Fruit fly (Drosophila melanogaster) whole organism, wandering third instar larva: Measurements from ENCODE around the gene Spn28B.

Source experiments
- Abd-B ChIP-seq: fragments of >200 bp; optimal IDR thresholded peaks from 2 replicates; lab custom pipeline; 2017; ENCODE audit warnings: missing biosample characterization, missing genetic modification characterization
- CG32264 ChIP-seq: fragments of 200-800 bp; sonication (Bioruptor generic); optimal IDR thresholded peaks from 2 replicates; lab custom pipeline; 2016; ENCODE audit warnings: missing biosample characterization, missing genetic modification characterization
- CG9705 ChIP-seq: fragments of 200-800 bp; sonication (Bioruptor generic); optimal IDR thresholded peaks from 2 replicates; lab custom pipeline; 2018; ENCODE audit warnings: missing biosample characterization, mild to moderate bottlenecking, missing genetic modification characterization
- CrebA ChIP-seq: fragments of 200-800 bp; sonication (Bioruptor generic); optimal IDR thresholded peaks from 2 replicates; lab custom pipeline; 2016; ENCODE audit warnings: missing biosample characterization, mild to moderate bottlenecking, missing genetic modification characterization, borderline replicate concordance
- Dfd ChIP-seq: fragments of >200 bp; optimal IDR thresholded peaks from 2 replicates; lab custom pipeline; 2017; ENCODE audit warnings: missing biosample characterization, missing genetic modification characterization
- HLH106 ChIP-seq: fragments of 200-800 bp; optimal IDR thresholded peaks from 3 replicates; lab custom pipeline; 2019; ENCODE audit warnings: missing biosample characterization, mild to moderate bottlenecking, missing genetic modification characterization, moderate library complexity
- Hnf4 ChIP-seq: fragments of 200-800 bp; sonication (Bioruptor generic); optimal IDR thresholded peaks from 2 replicates; lab custom pipeline; 2016; ENCODE audit warnings: missing biosample characterization, mild to moderate bottlenecking, missing genetic modification characterization
- Jra ChIP-seq: sonication (Bioruptor generic); optimal IDR thresholded peaks from 2 replicates; lab custom pipeline; 2016; ENCODE audit warnings: missing biosample characterization, missing genetic modification characterization
- Myc ChIP-seq: fragments of >200 bp; optimal IDR thresholded peaks from 2 replicates; lab custom pipeline; 2017
- N ChIP-seq: fragments of >200 bp; optimal IDR thresholded peaks from 2 replicates; lab custom pipeline; 2018; ENCODE audit warnings: missing biosample characterization, missing external identifiers, missing genetic modification characterization
- OdsH ChIP-seq: fragments of 200-800 bp; sonication (Bioruptor generic); optimal IDR thresholded peaks from 2 replicates; lab custom pipeline; 2016; ENCODE audit warnings: missing biosample characterization, mild to moderate bottlenecking, missing genetic modification characterization
- Rel ChIP-seq, 2 experiments: fragments of 200-800 bp; sonication (Bioruptor generic) in 1 of 2; optimal IDR thresholded peaks; 2 replicates in 1 of 2; 3 replicates in 1 of 2; lab custom pipeline; 2016 to 2019; ENCODE audit warnings: mild to moderate bottlenecking in 2 of 2, missing biosample characterization in 2 of 2, missing genetic modification characterization in 2 of 2, moderate library complexity in 1 of 2
- Sp1 ChIP-seq: fragments of 200-800 bp; sonication (Bioruptor generic); optimal IDR thresholded peaks from 3 replicates; lab custom pipeline; 2019; ENCODE audit warnings: missing biosample characterization, mild to moderate bottlenecking, missing genetic modification characterization, moderate library complexity
- Vsx2 ChIP-seq: fragments of 200-300, 225-300 bp; sonication (Bioruptor generic); optimal IDR thresholded peaks from 2 replicates; lab custom pipeline; 2018; ENCODE audit warnings: missing biosample characterization, missing genetic modification characterization; ENCODE audit not compliant: partially characterized antibody
- br ChIP-seq: fragments of 200-800 bp; sonication (Bioruptor generic); optimal IDR thresholded peaks from 2 replicates; lab custom pipeline; 2016; ENCODE audit warnings: missing biosample characterization, missing genetic modification characterization
- brk ChIP-seq: fragments of 200-800 bp; sonication (Bioruptor generic); optimal IDR thresholded peaks from 2 replicates; lab custom pipeline; 2016; ENCODE audit warnings: missing biosample characterization, mild to moderate bottlenecking, missing genetic modification characterization
- dl ChIP-seq, 2 experiments: fragments of 175-275, 200-275 bp in 1 of 2; fragments of 200-275 bp in 1 of 2; sonication (Bioruptor generic); optimal IDR thresholded peaks; lab custom pipeline; 2018; ENCODE audit warnings: mild to moderate bottlenecking in 2 of 2, missing biosample characterization in 2 of 2, missing genetic modification characterization in 2 of 2, moderate library complexity in 2 of 2; ENCODE audit not compliant: partially characterized antibody in 2 of 2, insufficient read depth in 1 of 2
- dsf ChIP-seq: sonication (Bioruptor generic); optimal IDR thresholded peaks from 2 replicates; lab custom pipeline; 2016; ENCODE audit warnings: missing biosample characterization, missing genetic modification characterization, borderline replicate concordance
- ey ChIP-seq: fragments of 200-800 bp; sonication (Bioruptor generic); optimal IDR thresholded peaks from 2 replicates; lab custom pipeline; 2016; ENCODE audit warnings: missing biosample characterization, missing genetic modification characterization
- foxo ChIP-seq, 2 experiments: fragments of 200-800 bp; sonication (Bioruptor generic); optimal IDR thresholded peaks; 2 replicates in 1 of 2; 3 replicates in 1 of 2; lab custom pipeline; 2016 to 2017; ENCODE audit warnings: missing biosample characterization in 2 of 2, missing genetic modification characterization in 2 of 2
- fru ChIP-seq: fragments of 200-800 bp; sonication (Bioruptor generic); optimal IDR thresholded peaks from 3 replicates; lab custom pipeline; 2016; ENCODE audit warnings: missing biosample characterization, mild to moderate bottlenecking, missing genetic modification characterization
- h ChIP-seq: fragments of 200-800 bp; sonication (Bioruptor generic); optimal IDR thresholded peaks from 3 replicates; lab custom pipeline; 2016; ENCODE audit warnings: missing biosample characterization, mild to moderate bottlenecking, missing genetic modification characterization
- jim ChIP-seq: fragments of 175-275, 200-325 bp; sonication (Bioruptor generic); optimal IDR thresholded peaks from 2 replicates; lab custom pipeline; 2016; ENCODE audit warnings: missing biosample characterization, mild to moderate bottlenecking, missing genetic modification characterization
- lola ChIP-seq: fragments of >200 bp; optimal IDR thresholded peaks from 2 replicates; lab custom pipeline; 2017; ENCODE audit warnings: missing biosample characterization, missing genetic modification characterization
- pan ChIP-seq: fragments of >200 bp; optimal IDR thresholded peaks from 2 replicates; lab custom pipeline; 2017
- psq ChIP-seq: fragments of 200-800 bp; sonication (Bioruptor generic); optimal IDR thresholded peaks from 3 replicates; lab custom pipeline; 2017; ENCODE audit warnings: missing biosample characterization, mild to moderate bottlenecking, missing genetic modification characterization, moderate library complexity
- rgr ChIP-seq: fragments of 200-800 bp; sonication (Bioruptor generic); optimal IDR thresholded peaks from 3 replicates; lab custom pipeline; 2016; ENCODE audit warnings: missing biosample characterization, mild to moderate bottlenecking, missing genetic modification characterization
- sage ChIP-seq: fragments of 200-800 bp; sonication (Bioruptor generic); optimal IDR thresholded peaks from 2 replicates; lab custom pipeline; 2016; ENCODE audit warnings: missing biosample characterization, mild to moderate bottlenecking, missing genetic modification characterization
- sv ChIP-seq: fragments of 200-800 bp; sonication (Bioruptor generic); optimal IDR thresholded peaks from 3 replicates; lab custom pipeline; 2016; ENCODE audit warnings: missing biosample characterization, missing genetic modification characterization
- tai ChIP-seq: sonication (Bioruptor generic); optimal IDR thresholded peaks from 2 replicates; lab custom pipeline; 2016; ENCODE audit warnings: missing biosample characterization, missing genetic modification characterization
- usp ChIP-seq: fragments of >200 bp; optimal IDR thresholded peaks from 2 replicates; lab custom pipeline; 2017; ENCODE audit warnings: missing biosample characterization, missing genetic modification characterization

Spn28B gene

DNA sequence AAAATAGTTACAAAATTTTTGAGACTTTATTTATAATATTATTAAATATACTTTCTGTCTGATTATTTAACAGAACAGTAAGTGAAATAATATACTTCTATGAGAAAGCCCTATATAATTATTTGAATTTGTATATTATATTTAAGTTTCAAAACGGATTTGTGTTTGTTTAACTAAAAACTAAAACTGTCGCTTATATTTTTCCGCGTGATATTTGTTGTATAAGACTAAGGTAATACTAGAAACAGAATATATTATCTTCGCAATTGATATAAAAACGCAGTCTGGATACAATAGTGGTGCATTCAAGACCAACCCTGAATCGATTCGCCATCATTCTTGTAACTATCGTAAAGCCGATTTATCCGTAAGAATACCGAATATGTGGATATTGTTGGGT lies 23.6 kb downstream of the Spn28B start, which contains the start of gene Cyp4d21:
TSS of gene Cyp4d21 (plus strand) at position 301 of the 400 bp plus-strand sequence.
- TF ChIP-seq dsf (GFP tag; lab: Kevin White, UChicago): no peak
- no peak for TF ChIP-seq Myc (lab: Kevin White, UChicago)
- no peak for TF ChIP-seq Jra (GFP tag; lab: Kevin White, UChicago)
- no peak for TF ChIP-seq h (GFP tag; lab: Kevin White, UChicago)
- TF ChIP-seq usp: no peak
- no peak for TF ChIP-seq jim (GFP tag; lab: Kevin White, UChicago)

DNA sequence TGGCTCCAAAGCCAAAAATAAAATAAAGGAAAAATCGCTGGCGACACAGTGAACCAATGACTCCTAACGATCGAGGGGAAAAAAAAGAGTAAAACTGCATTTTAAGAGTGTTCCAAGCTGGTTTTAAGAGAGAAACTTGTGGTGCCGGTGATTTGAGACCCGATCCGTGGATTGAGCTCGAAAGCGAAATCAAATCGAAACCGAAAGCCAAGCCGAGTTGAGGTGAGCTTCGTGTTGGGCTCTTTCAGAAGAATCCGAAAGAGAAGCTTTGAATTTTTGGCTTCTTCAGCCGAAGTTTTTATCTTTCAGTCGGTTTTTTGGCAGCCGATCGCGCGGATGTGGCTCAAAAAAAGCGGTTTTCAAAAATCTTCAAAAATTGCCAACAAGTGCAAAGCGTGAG lies 26.4 kb downstream of the Spn28B start, which contains the start of gene CG6739:
TSS of gene CG6739 (plus strand) at position 307 of the 400 bp plus-strand sequence.
- TF ChIP-seq psq: no peak
- TF ChIP-seq h (GFP tag; lab: Kevin White, UChicago): no peak
- TF ChIP-seq OdsH (GFP tag; lab: Kevin White, UChicago): no peak
- TF ChIP-seq Vsx2 (GFP tag; lab: Kevin White, UChicago): no peak
- TF ChIP-seq usp: no peak
- no peak for TF ChIP-seq br (GFP tag; lab: Kevin White, UChicago)
- no peak for TF ChIP-seq pan (lab: Kevin White, UChicago)
- no peak for TF ChIP-seq HLH106 (tag; lab: Kevin White, UChicago)
- TF ChIP-seq CG32264 (GFP tag; lab: Kevin White, UChicago): no peak
- no peak for TF ChIP-seq CG9705 (GFP tag; lab: Kevin White, UChicago)
- no peak for TF ChIP-seq lola (GFP tag; lab: Kevin White, UChicago)
- TF ChIP-seq CrebA (GFP tag; lab: Kevin White, UChicago): no peak
- no peak for TF ChIP-seq Myc (lab: Kevin White, UChicago)

DNA sequence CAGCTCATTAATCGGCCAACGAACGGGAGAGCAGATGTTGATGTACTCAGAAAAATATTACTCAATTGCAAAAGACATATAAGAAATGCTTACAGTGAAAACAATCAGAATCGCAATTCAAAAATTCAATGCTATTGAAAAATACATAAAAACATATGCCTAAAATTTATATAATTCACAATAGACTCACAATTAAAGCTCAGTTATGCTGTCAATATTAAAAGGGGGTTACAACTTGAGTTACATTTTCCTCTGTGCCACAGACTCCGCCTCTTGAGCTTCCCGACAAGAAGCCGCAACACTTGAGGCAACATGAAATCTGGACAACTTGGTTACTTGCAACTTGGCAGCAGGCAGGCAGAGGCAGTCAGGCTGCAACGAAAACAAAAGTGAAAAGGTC lies 29.9 kb downstream of the Spn28B start:
- peak; percentile 49 for TF ChIP-seq br (GFP tag; lab: Kevin White, UChicago)
- TF ChIP-seq dsf (GFP tag; lab: Kevin White, UChicago): no peak
- no peak for TF ChIP-seq Rel (GFP tag; optimal IDR thresholded peaks at IDR 0.05; lab: Kevin White, UChicago)
- no peak for TF ChIP-seq Rel (tag; optimal IDR thresholded peaks at IDR 0.05; lab: Kevin White, UChicago)
- no peak for TF ChIP-seq sage (GFP tag; lab: Kevin White, UChicago)
- TF ChIP-seq rgr: peak; percentile 15
- TF ChIP-seq Sp1 (GFP tag; lab: Kevin White, UChicago): peak; percentile 45
- peak; percentile 31 for TF ChIP-seq h (GFP tag; lab: Kevin White, UChicago)
- no peak for TF ChIP-seq Abd-B (GFP tag; lab: Kevin White, UChicago)
- no peak for TF ChIP-seq dl (GFP tag; optimal IDR thresholded peaks at IDR 0.05; lab: Kevin White, UChicago; ENCODE audit: insufficient read depth in 1 of 2, partially characterized antibody in 2 of 2)
- peak; percentile 47 for TF ChIP-seq HLH106 (tag; lab: Kevin White, UChicago)
- no peak for TF ChIP-seq brk (GFP tag; lab: Kevin White, UChicago)
- TF ChIP-seq CG32264 (GFP tag; lab: Kevin White, UChicago): no peak
- peak; percentile 43 for TF ChIP-seq Hnf4
- no peak for TF ChIP-seq Dfd (GFP tag; lab: Kevin White, UChicago)
- TF ChIP-seq foxo (GFP tag; optimal IDR thresholded peaks at IDR 0.05; lab: Kevin White, UChicago): peak in 1 of 2 experiments; percentile 57
- peak; percentile 48 for TF ChIP-seq OdsH (GFP tag; lab: Kevin White, UChicago)
- TF ChIP-seq tai (GFP tag; lab: Kevin White, UChicago): no peak
- TF ChIP-seq ey: peak; percentile 46
- peak; percentile 66 for TF ChIP-seq fru (GFP tag; lab: Kevin White, UChicago)
- no peak for TF ChIP-seq N (GFP tag; lab: Kevin White, UChicago)

DNA sequence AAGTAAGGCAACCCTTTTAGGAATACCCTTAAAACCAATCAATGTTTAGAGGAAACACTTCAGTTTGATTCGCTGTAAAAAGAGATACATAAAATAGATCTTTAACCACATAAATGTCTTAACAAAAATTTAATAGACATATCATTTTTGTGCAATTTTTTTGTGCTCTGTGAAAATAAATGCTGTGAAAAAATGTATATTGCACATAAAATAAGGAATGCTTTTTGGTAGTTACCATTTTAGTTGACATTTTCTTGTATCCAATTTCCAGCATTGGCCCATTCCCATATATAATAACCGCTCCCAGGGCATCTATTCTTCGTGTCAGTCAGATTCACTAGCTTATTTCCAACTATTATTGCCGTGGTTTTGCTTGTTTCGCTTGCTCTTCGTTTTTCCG lies 30.5 kb downstream of the Spn28B start:
- TF ChIP-seq HLH106 (tag; lab: Kevin White, UChicago) (no peak), rgr (no peak), tai (GFP tag; lab: Kevin White, UChicago) (no peak), CrebA (GFP tag; lab: Kevin White, UChicago) (no peak), usp (no peak), N (GFP tag; lab: Kevin White, UChicago) (no peak), fru (GFP tag; lab: Kevin White, UChicago) (no peak), psq (no peak), br (GFP tag; lab: Kevin White, UChicago) (no peak), ey (no peak), sv (GFP tag; lab: Kevin White, UChicago) (no peak)
